Worm (Caenorhabditis elegans) whole organism, L4 larva: ENCODE measurements around the gene mmad-1.

Experiments
- F37D6.2 ChIP-seq: sonication (generic microtip); optimal IDR thresholded peaks from 2 replicates; lab custom pipeline; 2016; ENCODE audit warnings: mild to moderate bottlenecking, missing genetic modification characterization, missing compliant biosample characterization
- Y105C5A.15 ChIP-seq: fragments of 200-800 bp; sonication (Bioruptor generic); IDR thresholded peaks from 2 replicates; pipeline ENCODE4 v1.3.6; 2022; ENCODE audit warnings: missing genetic modification characterization, missing compliant biosample characterization
- aha-1 ChIP-seq: fragments of 150-350 bp; peaks from one replicate; lab custom pipeline; 2014; ENCODE audit warnings: missing biosample characterization, missing genetic modification characterization
- aly-2 ChIP-seq: sonication (generic microtip); optimal IDR thresholded peaks from 2 replicates; lab custom pipeline; 2018; ENCODE audit warnings: missing biosample characterization, missing genetic modification characterization
- ama-1 ChIP-seq: fragments of 150-350 bp; optimal IDR thresholded peaks from 2 replicates; lab custom pipeline; 2014; ENCODE audit warnings: inconsistent platforms, mixed read lengths
- arid-1 ChIP-seq: fragments of 200-800 bp; sonication (Bioruptor generic); conservative IDR thresholded peaks from 2 replicates; pipeline ENCODE4 v1.3.6; 2022; ENCODE audit warnings: missing genetic modification reagents, missing genetic modification characterization, missing compliant biosample characterization
- ceh-20 ChIP-seq: fragments of 200-800 bp; sonication (Bioruptor generic); IDR thresholded peaks from 2 replicates; pipeline ENCODE4 v1.3.6; 2022; ENCODE audit warnings: missing genetic modification reagents, missing genetic modification characterization, missing compliant biosample characterization
- ceh-28 ChIP-seq: fragments of 150-350 bp; optimal IDR thresholded peaks from 2 replicates; lab custom pipeline; 2014; ENCODE audit warnings: missing biosample characterization, missing genetic modification reagents, missing genetic modification characterization
- cey-2 ChIP-seq: sonication (generic microtip); optimal IDR thresholded peaks from 3 replicates; lab custom pipeline; 2017; ENCODE audit warnings: missing genetic modification characterization, mild to moderate bottlenecking, missing compliant biosample characterization, antibody characterized with exemption, borderline replicate concordance; ENCODE audit not compliant: insufficient read depth
- ctbp-1 ChIP-seq: fragments of 200-800 bp; sonication (Bioruptor generic); IDR thresholded peaks from 2 replicates; pipeline ENCODE4 v1.3.6; 2022; ENCODE audit warnings: missing genetic modification reagents, missing genetic modification characterization, missing compliant biosample characterization
- daf-12 ChIP-seq: fragments of 150-350 bp; optimal IDR thresholded peaks from 2 replicates; lab custom pipeline; 2014; ENCODE audit warnings: missing biosample characterization, missing genetic modification reagents, missing genetic modification characterization
- daf-16 ChIP-seq, 3 experiments: sonication (generic microtip); optimal IDR thresholded peaks; 2 replicates each; lab custom pipeline; 2016 to 2017; ENCODE audit warnings: missing genetic modification characterization in 3 of 3, missing genetic modification reagents in 3 of 3, mild to moderate bottlenecking in 2 of 3, missing compliant biosample characterization in 2 of 3, missing biosample characterization in 1 of 3, moderate library complexity in 1 of 3
- daf-8 ChIP-seq: fragments of 200-800 bp; sonication (Bioruptor generic); IDR thresholded peaks from 2 replicates; pipeline ENCODE4 v1.3.6; 2022; ENCODE audit warnings: missing genetic modification characterization, missing compliant biosample characterization
- dmd-6 ChIP-seq: fragments of 200-800 bp; sonication (Bioruptor generic); IDR thresholded peaks from 2 replicates; pipeline ENCODE4 v1.3.6; 2022; ENCODE audit warnings: missing genetic modification reagents, missing genetic modification characterization, missing compliant biosample characterization
- dmd-8 ChIP-seq: fragments of 200-800 bp; sonication (Bioruptor generic); IDR thresholded peaks from 2 replicates; pipeline ENCODE4 v1.3.6; 2022; ENCODE audit warnings: missing genetic modification characterization, missing compliant biosample characterization
- dpl-1 ChIP-seq: fragments of 150-350 bp; optimal IDR thresholded peaks from 2 replicates; lab custom pipeline; 2014; ENCODE audit warnings: missing biosample characterization, missing genetic modification reagents, missing genetic modification characterization
- dve-1 ChIP-seq: sonication (generic microtip); optimal IDR thresholded peaks from 2 replicates; lab custom pipeline; 2017; ENCODE audit warnings: antibody characterized with exemption, mild to moderate bottlenecking, missing genetic modification characterization, missing compliant biosample characterization; ENCODE audit not compliant: insufficient read depth
- fkh-10 ChIP-seq: fragments of 150-350 bp; optimal IDR thresholded peaks from 2 replicates; lab custom pipeline; 2014; ENCODE audit warnings: missing biosample characterization, missing genetic modification reagents, missing genetic modification characterization
- gei-8 ChIP-seq: fragments of 200-800 bp; sonication (Bioruptor generic); optimal IDR thresholded peaks from 2 replicates; lab custom pipeline; 2018; ENCODE audit warnings: mild to moderate bottlenecking, missing genetic modification characterization, missing compliant biosample characterization
- hlh-11 ChIP-seq: fragments of 200-800 bp; sonication (Bioruptor generic); optimal IDR thresholded peaks from 2 replicates; lab custom pipeline; 2018; ENCODE audit warnings: mild to moderate bottlenecking, missing genetic modification characterization, missing compliant biosample characterization
- hlh-30 ChIP-seq: sonication (generic microtip); optimal IDR thresholded peaks from 2 replicates; lab custom pipeline; 2017; ENCODE audit warnings: antibody characterized with exemption, mild to moderate bottlenecking, missing genetic modification characterization, missing compliant biosample characterization; ENCODE audit not compliant: insufficient read depth
- lir-3 ChIP-seq: sonication (generic microtip); optimal IDR thresholded peaks from 2 replicates; lab custom pipeline; 2016; ENCODE audit warnings: mild to moderate bottlenecking, missing genetic modification characterization, missing compliant biosample characterization
- madf-5 ChIP-seq, 2 experiments: fragments of 200-800 bp; sonication (Bioruptor generic); IDR thresholded peaks; 2 replicates each; pipeline ENCODE4 v1.3.6; 2022; ENCODE audit warnings: missing compliant biosample characterization in 2 of 2, missing genetic modification characterization in 2 of 2
- mes-2 ChIP-seq: sonication (generic microtip); optimal IDR thresholded peaks from 2 replicates; lab custom pipeline; 2016; ENCODE audit warnings: missing genotype, mild to moderate bottlenecking, missing genetic modification characterization, missing compliant biosample characterization; ENCODE audit not compliant: poor library complexity, severe bottlenecking
- nhr-11 ChIP-seq: fragments of 150-350 bp; optimal IDR thresholded peaks from 2 replicates; lab custom pipeline; 2014; ENCODE audit warnings: missing biosample characterization, missing genetic modification characterization
- nhr-237 ChIP-seq: sonication (generic microtip); optimal IDR thresholded peaks from 2 replicates; lab custom pipeline; 2017; ENCODE audit warnings: missing biosample characterization, missing genetic modification characterization
- nhr-28 ChIP-seq: fragments of 150-350 bp; optimal IDR thresholded peaks from 2 replicates; lab custom pipeline; 2014; ENCODE audit warnings: missing biosample characterization, missing genetic modification characterization
- nhr-42 ChIP-seq: fragments of 200-800 bp; sonication (Bioruptor generic); IDR thresholded peaks from 2 replicates; pipeline ENCODE4 v1.3.6; 2022; ENCODE audit warnings: missing genetic modification characterization, missing compliant biosample characterization
- pha-4 ChIP-seq, 2 experiments: fragments of 150-350 bp in 1 of 2; fragments of 200-800 bp in 1 of 2; sonication (Bioruptor generic) in 1 of 2; IDR thresholded peaks in 1 of 2; optimal IDR thresholded peaks in 1 of 2; 2 replicates each; pipeline versions ENCODE4 v1.3.6 to Lab custom; 2014 to 2022; ENCODE audit warnings: missing genetic modification characterization in 2 of 2, missing genetic modification reagents in 2 of 2, missing biosample characterization in 1 of 2, missing compliant biosample characterization in 1 of 2
- php-3 ChIP-seq: fragments of 200-800 bp; sonication (Bioruptor generic); IDR thresholded peaks from 2 replicates; pipeline ENCODE4 v1.3.6; 2022; ENCODE audit warnings: missing genetic modification reagents, missing genetic modification characterization, missing compliant biosample characterization
- pqm-1 ChIP-seq: sonication (generic microtip); optimal IDR thresholded peaks from 2 replicates; lab custom pipeline; 2017; ENCODE audit warnings: missing biosample characterization, missing genetic modification characterization
- saeg-2 ChIP-seq: fragments of 200-800 bp; sonication (Bioruptor generic); IDR thresholded peaks from 2 replicates; pipeline ENCODE4 v1.3.6; 2022; ENCODE audit warnings: missing genetic modification reagents, missing genetic modification characterization, missing compliant biosample characterization
- snpc-1.2 ChIP-seq: fragments of 200-800 bp; sonication (Bioruptor generic); IDR thresholded peaks from 2 replicates; pipeline ENCODE4 v1.3.6; 2022; ENCODE audit warnings: missing genetic modification reagents, missing genetic modification characterization, missing compliant biosample characterization
- spr-3 ChIP-seq: fragments of 200-800 bp; sonication (Bioruptor generic); optimal IDR thresholded peaks from 2 replicates; lab custom pipeline; 2018; ENCODE audit warnings: mild to moderate bottlenecking, missing genetic modification characterization, missing compliant biosample characterization
- tag-97 ChIP-seq: fragments of 200-800 bp; sonication (Bioruptor generic); IDR thresholded peaks from 2 replicates; pipeline ENCODE4 v1.3.6; 2022; ENCODE audit warnings: missing genetic modification characterization, missing compliant biosample characterization
- unc-130 ChIP-seq: sonication (generic microtip); optimal IDR thresholded peaks from 2 replicates; lab custom pipeline; 2016; ENCODE audit warnings: missing genetic modification reagents, missing genetic modification characterization, missing compliant biosample characterization
- vab-7 ChIP-seq: fragments of 200-800 bp; sonication (Bioruptor generic); IDR thresholded peaks from 2 replicates; pipeline ENCODE4 v1.3.6; 2022; ENCODE audit warnings: missing genetic modification reagents, missing genetic modification characterization, missing compliant biosample characterization

mmad-1 gene

DNA sequence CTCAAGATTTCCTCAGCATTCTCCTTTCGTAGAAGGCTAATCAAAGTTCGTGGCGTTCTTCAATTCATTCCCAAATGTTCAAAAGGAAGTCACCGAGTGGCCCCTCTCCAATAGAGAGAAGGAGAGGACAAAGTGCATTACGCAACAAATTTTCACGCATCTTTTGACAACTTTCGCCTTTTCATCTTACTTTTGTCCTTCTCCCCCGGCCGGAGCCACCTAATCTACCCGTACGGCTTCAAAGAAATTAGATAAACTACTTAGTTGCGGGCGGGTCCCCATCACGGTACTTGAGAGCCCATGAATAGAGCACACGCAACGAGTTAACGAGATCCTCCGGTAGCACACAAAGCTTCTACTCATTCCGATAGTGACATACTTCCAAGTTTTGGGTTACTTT is 22.1 kb downstream of the mmad-1 start:
- TF ChIP-seq mes-2: no peak
- TF ChIP-seq fkh-10: peak; percentile 70
- TF ChIP-seq ctbp-1 (GFP tag; lab: Robert Waterston, UW): peak; percentile 51; the same call in 1 of the 2 replicates
- TF ChIP-seq lir-3 (tag; lab: Kevin White, UChicago): no peak
- no peak for TF ChIP-seq daf-8 (GFP tag; lab: Robert Waterston, UW)
- no peak for TF ChIP-seq gei-8
- TF ChIP-seq snpc-1.2: peak; percentile 37; the same call in 1 of the 2 replicates
- TF ChIP-seq unc-130: no peak
- TF ChIP-seq aly-2: no peak
- no peak for TF ChIP-seq hlh-11 (tag; lab: Kevin White, UChicago)
- no peak for TF ChIP-seq Y105C5A.15 (GFP tag; lab: Robert Waterston, UW)

- no peak for TF ChIP-seq F37D6.2 (tag; lab: Kevin White, UChicago)
- TF ChIP-seq nhr-237: no peak
- TF ChIP-seq saeg-2: no peak
- no peak for TF ChIP-seq ama-1 (lab: Kevin White, UChicago)
- no peak for TF ChIP-seq aly-2
- TF ChIP-seq aha-1 (tag; lab: Kevin White, UChicago): peak; percentile 46
- TF ChIP-seq dmd-6: peak; percentile 23; the same call in 1 of the 2 replicates
- no peak for TF ChIP-seq vab-7
- peak; percentile 50 for TF ChIP-seq mes-2
- no peak for TF ChIP-seq ceh-20 (GFP tag; lab: Robert Waterston, UW)
- no peak for TF ChIP-seq Y105C5A.15 (GFP tag; lab: Robert Waterston, UW)
- TF ChIP-seq hlh-30: no peak
- TF ChIP-seq ceh-28 (tag; lab: Kevin White, UChicago): no peak
- TF ChIP-seq tag-97 (GFP tag; lab: Robert Waterston, UW): no peak
- TF ChIP-seq dve-1 (tag; lab: Kevin White, UChicago): peak; percentile 77
- peak; percentile 84 for TF ChIP-seq pqm-1 (tag; lab: Kevin White, UChicago)
- TF ChIP-seq dpl-1 (GFP tag; lab: Kevin White, UChicago): no peak
- TF ChIP-seq spr-3 (GFP tag; lab: Kevin White, UChicago): no peak
- TF ChIP-seq nhr-42 (GFP tag; lab: Robert Waterston, UW): no peak
- 0 out of 2 replicates have a peak, but pooled peaks have one; percentile 22 for TF ChIP-seq php-3 (GFP tag; lab: Robert Waterston, UW)
- TF ChIP-seq hlh-11 (tag; lab: Kevin White, UChicago): peak; percentile 11
- TF ChIP-seq dmd-8 (GFP tag; lab: Robert Waterston, UW): no peak
- no peak for TF ChIP-seq madf-5 (GFP tag; IDR thresholded peaks at IDR 0.05; lab: Robert Waterston, UW)
- peak; percentile 52 for TF ChIP-seq nhr-28
- no peak for TF ChIP-seq pha-4 (GFP tag; IDR thresholded peaks at IDR 0.05; lab: Robert Waterston, UW)
- TF ChIP-seq pha-4 (tag; optimal IDR thresholded peaks at IDR 0.05; lab: Kevin White, UChicago): no peak
- no peak for TF ChIP-seq cey-2 (tag; lab: Kevin White, UChicago)
- TF ChIP-seq daf-16 (GFP tag; optimal IDR thresholded peaks at IDR 0.05; lab: Kevin White, UChicago): no peak
- TF ChIP-seq daf-16 (tag; optimal IDR thresholded peaks at IDR 0.05; lab: Kevin White, UChicago): peak; percentile 91
- no peak for TF ChIP-seq fkh-10
- no peak for TF ChIP-seq daf-12 (tag; lab: Kevin White, UChicago)
- TF ChIP-seq nhr-11 (tag; lab: Kevin White, UChicago): no peak
- TF ChIP-seq arid-1 (GFP tag; lab: Robert Waterston, UW): no peak
These were observed 22.6 kb downstream of the mmad-1 start for ce11 chrIII:13526191-13526590.
